Worm (Caenorhabditis elegans) whole organism, L4 larva: ENCODE data around the gene lgc-36.

Experiments used
- F49E8.2 ChIP-seq: sonication (generic microtip); optimal IDR thresholded peaks from 2 replicates; lab custom pipeline; 2016; ENCODE audit warnings: missing compliant biosample characterization, mild to moderate bottlenecking, missing genetic modification characterization, borderline replicate concordance
- aly-2 ChIP-seq: sonication (generic microtip); optimal IDR thresholded peaks from 2 replicates; lab custom pipeline; 2018; ENCODE audit warnings: missing biosample characterization, missing genetic modification characterization
- daf-19 ChIP-seq: fragments of 200-800 bp; sonication (Bioruptor generic); conservative IDR thresholded peaks from 2 replicates; pipeline ENCODE4 v1.3.6; 2022; ENCODE audit warnings: missing genetic modification characterization, missing compliant biosample characterization
- dve-1 ChIP-seq: sonication (generic microtip); optimal IDR thresholded peaks from 2 replicates; lab custom pipeline; 2017; ENCODE audit warnings: antibody characterized with exemption, mild to moderate bottlenecking, missing genetic modification characterization, missing compliant biosample characterization; ENCODE audit not compliant: insufficient read depth
- egl-43 ChIP-seq: fragments of 200-800 bp; sonication (Bioruptor generic); IDR thresholded peaks from 2 replicates; pipeline ENCODE4 v1.3.6; 2022; ENCODE audit warnings: missing genetic modification reagents, missing genetic modification characterization, missing compliant biosample characterization
- nhr-237 ChIP-seq: sonication (generic microtip); optimal IDR thresholded peaks from 2 replicates; lab custom pipeline; 2017; ENCODE audit warnings: missing biosample characterization, missing genetic modification characterization
- nhr-48 ChIP-seq: sonication (generic microtip); optimal IDR thresholded peaks from 2 replicates; lab custom pipeline; 2016; ENCODE audit warnings: mild to moderate bottlenecking, missing genetic modification characterization, missing compliant biosample characterization
- nhr-76 ChIP-seq: fragments of 150-350 bp; optimal IDR thresholded peaks from 2 replicates; lab custom pipeline; 2014; ENCODE audit warnings: missing biosample characterization, missing genetic modification characterization
- unc-62 ChIP-seq, 3 experiments: fragments of 150-350 bp in 1 of 3; sonication (generic microtip); optimal IDR thresholded peaks in 2 of 3; peaks in 1 of 3; 1 replicate in 1 of 3; 2 replicates in 2 of 3; lab custom pipeline; 2014 to 2017; ENCODE audit warnings: missing biosample characterization in 3 of 3, missing genetic modification characterization in 3 of 3, missing genetic modification reagents in 3 of 3, missing genotype in 1 of 3

ce11 chrV:11239187-11239725, 19.5 kb downstream of the lgc-36 start, which contains the start of the genes dvc-1 and ima-1:
- TF ChIP-seq aly-2 (tag; lab: Kevin White, UChicago) (no peak), nhr-237 (no peak), egl-43 (GFP tag; lab: Robert Waterston, UW) (peak; percentile 65), unc-62 (GFP tag; optimal IDR thresholded peaks at IDR 0.05 in 1 of 2; lab: Kevin White, UChicago) (no peak), unc-62 (tag; optimal IDR thresholded peaks at IDR 0.05; lab: Kevin White, UChicago) (no peak), nhr-76 (tag; lab: Kevin White, UChicago) (no peak), dve-1 (tag; lab: Kevin White, UChicago) (peak; percentile 43), daf-19 (GFP tag; lab: Robert Waterston, UW) (no peak), nhr-48 (tag; lab: Kevin White, UChicago) (no peak), F49E8.2 (peak; percentile 31)
